Worm (Caenorhabditis elegans): Measurements from ENCODE around the gene nspg-4.

DNA sequence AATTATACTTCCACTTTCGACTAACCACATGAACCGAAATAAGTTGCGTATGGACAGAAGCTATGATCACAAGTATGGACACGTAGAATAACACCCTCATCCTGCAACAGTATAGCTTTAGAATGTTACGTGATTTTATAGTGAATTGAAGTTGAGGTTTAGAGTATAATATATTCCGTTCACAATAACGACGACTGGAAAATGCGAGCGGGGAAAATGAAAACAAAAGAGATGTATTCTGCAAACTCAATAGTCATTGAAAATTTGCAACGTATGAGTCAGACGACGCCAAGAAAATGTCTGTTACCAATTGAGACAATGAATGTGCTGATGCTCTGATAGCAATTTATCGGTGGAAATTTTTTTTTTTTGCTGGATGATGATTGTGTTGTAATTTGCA lies 35.2 kb upstream of the nspg-4 start, which contains the start of gene acp-1:
- TF ChIP-seq him-1 (tag; optimal IDR thresholded peaks at IDR 0.05) (no peak), dao-5 (tag; optimal IDR thresholded peaks at IDR 0.05) (no peak), W03F9.2 (tag; optimal IDR thresholded peaks at IDR 0.05) (no peak)

Measured in whole organism, L4/young adult.